Fruit fly (Drosophila melanogaster) whole organism, prepupa: ENCODE measurements around the gene CG14864.
A peak's percentile ranks its signal among the peaks of the same experiment; 100 is the strongest.

Source experiments
- Blimp-1 ChIP-seq: fragments of 200-800 bp; sonication (Bioruptor generic); optimal IDR thresholded peaks from 3 replicates; lab custom pipeline; 2017; ENCODE audit warnings: missing biosample characterization, missing genetic modification characterization, mild to moderate bottlenecking, moderate library complexity, missing genetic modification reagents
- CG10631 ChIP-seq: fragments of 200-800 bp; sonication (Bioruptor generic); optimal IDR thresholded peaks from 2 replicates; lab custom pipeline; 2016; ENCODE audit warnings: missing biosample characterization, missing genetic modification characterization
- CG10669 ChIP-seq: fragments of 200-800 bp; sonication (Bioruptor generic); optimal IDR thresholded peaks from 3 replicates; lab custom pipeline; 2018; ENCODE audit warnings: missing biosample characterization, mild to moderate bottlenecking, missing genetic modification characterization, moderate library complexity
- CG11294 ChIP-seq: fragments of 200-800 bp; sonication (Bioruptor generic); IDR thresholded peaks from 2 replicates; pipeline ENCODE4 v1.3.6; 2022; ENCODE audit warnings: missing biosample characterization, missing genetic modification characterization
- CG1621 ChIP-seq: fragments of 200-800 bp; sonication (Bioruptor generic); optimal IDR thresholded peaks from 3 replicates; lab custom pipeline; 2018; ENCODE audit warnings: missing biosample characterization, mild to moderate bottlenecking, missing genetic modification characterization
- CG16779 ChIP-seq: fragments of 200-800 bp; sonication (Bioruptor generic); optimal IDR thresholded peaks from 3 replicates; lab custom pipeline; 2017; ENCODE audit warnings: missing biosample characterization, mild to moderate bottlenecking, missing genetic modification characterization
- CG3032 ChIP-seq: fragments of 200-800 bp; optimal IDR thresholded peaks from 2 replicates; lab custom pipeline; 2019; ENCODE audit warnings: missing biosample characterization, mild to moderate bottlenecking, missing genetic modification characterization, moderate library complexity
- CG31627 ChIP-seq: fragments of 200-800 bp; sonication (Bioruptor generic); optimal IDR thresholded peaks from 3 replicates; lab custom pipeline; 2016; ENCODE audit warnings: missing biosample characterization, missing genetic modification characterization
- CG32006 ChIP-seq: fragments of 200-800 bp; sonication (Bioruptor generic); optimal IDR thresholded peaks from 3 replicates; lab custom pipeline; 2017; ENCODE audit warnings: missing biosample characterization, mild to moderate bottlenecking, missing genetic modification characterization
- CG34406 ChIP-seq: fragments of 200-800 bp; sonication (Bioruptor generic); optimal IDR thresholded peaks from 3 replicates; lab custom pipeline; 2016; ENCODE audit warnings: missing biosample characterization, missing genetic modification characterization
- CG3919 ChIP-seq: fragments of 200-800 bp; sonication (Bioruptor generic); optimal IDR thresholded peaks from 3 replicates; lab custom pipeline; 2016; ENCODE audit warnings: missing biosample characterization, missing genetic modification characterization
- CG4318 ChIP-seq: fragments of 200-800 bp; sonication (Bioruptor generic); optimal IDR thresholded peaks from 3 replicates; lab custom pipeline; 2017; ENCODE audit warnings: missing biosample characterization, mild to moderate bottlenecking, missing genetic modification characterization
- CG6163 ChIP-seq: fragments of 200-800 bp; sonication (Bioruptor generic); IDR thresholded peaks from 3 replicates; pipeline ENCODE4 v1.3.6; 2022; ENCODE audit warnings: missing biosample characterization, missing genetic modification characterization
- CG6276 ChIP-seq: fragments of 200-800 bp; sonication (Bioruptor generic); optimal IDR thresholded peaks from 2 replicates; lab custom pipeline; 2017; ENCODE audit warnings: missing biosample characterization, mild to moderate bottlenecking, missing genetic modification characterization
- CG6792 ChIP-seq: fragments of 200-800 bp; sonication (Bioruptor generic); optimal IDR thresholded peaks from 3 replicates; lab custom pipeline; 2016; ENCODE audit warnings: missing biosample characterization, missing genetic modification characterization
- CG6808 ChIP-seq: fragments of 200-800 bp; sonication (Bioruptor generic); optimal IDR thresholded peaks from 3 replicates; lab custom pipeline; 2017; ENCODE audit warnings: missing biosample characterization, missing genetic modification characterization, mild to moderate bottlenecking, moderate library complexity, missing genetic modification reagents
- CG7368 ChIP-seq: fragments of 200-800 bp; sonication (Bioruptor generic); optimal IDR thresholded peaks from 3 replicates; lab custom pipeline; 2016; ENCODE audit warnings: missing biosample characterization, missing genetic modification characterization
- CG8119 ChIP-seq: fragments of 200-800 bp; sonication (Bioruptor generic); IDR thresholded peaks from 3 replicates; pipeline ENCODE4 v1.3.6; 2022; ENCODE audit warnings: missing biosample characterization, missing genetic modification characterization
- CG8319 ChIP-seq: fragments of 200-800 bp; sonication (Bioruptor generic); optimal IDR thresholded peaks from 3 replicates; lab custom pipeline; 2016; ENCODE audit warnings: missing biosample characterization, missing genetic modification characterization
- CG8632 ChIP-seq: fragments of 200-800 bp; sonication (Bioruptor generic); optimal IDR thresholded peaks from 3 replicates; lab custom pipeline; 2016; ENCODE audit warnings: missing biosample characterization, missing genetic modification characterization
- CG9139 ChIP-seq: fragments of 200-800 bp; sonication (Bioruptor generic); optimal IDR thresholded peaks from 3 replicates; lab custom pipeline; 2017; ENCODE audit warnings: missing biosample characterization, mild to moderate bottlenecking, missing genetic modification characterization
- Eip75B ChIP-seq: fragments of 200-800 bp; sonication (Bioruptor generic); optimal IDR thresholded peaks from 3 replicates; lab custom pipeline; 2016; ENCODE audit warnings: missing biosample characterization, missing genetic modification characterization
- Eip78C ChIP-seq: fragments of 200-800 bp; sonication (Bioruptor generic); peaks from one replicate; lab custom pipeline; 2016; ENCODE audit warnings: missing biosample characterization, missing genetic modification characterization
- Ets96B ChIP-seq: fragments of 200-800 bp; optimal IDR thresholded peaks from 2 replicates; lab custom pipeline; 2019; ENCODE audit warnings: missing biosample characterization, mild to moderate bottlenecking, missing genetic modification characterization, moderate library complexity
- Gug ChIP-seq: fragments of 200-800 bp; sonication (Bioruptor generic); IDR thresholded peaks from 2 replicates; pipeline ENCODE4 v1.3.6; 2022; ENCODE audit warnings: missing biosample characterization, missing genetic modification characterization
- Hr38 ChIP-seq: sonication (Bioruptor generic); optimal IDR thresholded peaks from 2 replicates; lab custom pipeline; 2016; ENCODE audit warnings: missing biosample characterization, missing genetic modification characterization
- Hr39 ChIP-seq: fragments of 200-800 bp; sonication (Bioruptor generic); optimal IDR thresholded peaks from 2 replicates; lab custom pipeline; 2016; ENCODE audit warnings: missing biosample characterization, missing genetic modification characterization
- OdsH ChIP-seq: fragments of 200-800 bp; sonication (Bioruptor generic); optimal IDR thresholded peaks from 3 replicates; lab custom pipeline; 2016; ENCODE audit warnings: missing biosample characterization, missing genetic modification characterization
- Sox102F ChIP-seq: fragments of 200-800 bp; sonication (Bioruptor generic); optimal IDR thresholded peaks from 2 replicates; lab custom pipeline; 2016; ENCODE audit warnings: missing biosample characterization, mild to moderate bottlenecking, missing genetic modification characterization
- Sox14 ChIP-seq: fragments of 200-800 bp; sonication (Bioruptor generic); optimal IDR thresholded peaks from 3 replicates; lab custom pipeline; 2016; ENCODE audit warnings: missing biosample characterization, missing genetic modification characterization
- Sox15 ChIP-seq: fragments of 200-800 bp; sonication (Bioruptor generic); optimal IDR thresholded peaks from 3 replicates; lab custom pipeline; 2016; ENCODE audit warnings: missing biosample characterization, missing genetic modification characterization
- acj6 ChIP-seq: fragments of 200-800 bp; sonication (Bioruptor generic); optimal IDR thresholded peaks from 3 replicates; lab custom pipeline; 2016; ENCODE audit warnings: missing biosample characterization, missing genetic modification characterization
- dac ChIP-seq: fragments of 200-800 bp; sonication (Bioruptor generic); optimal IDR thresholded peaks from 2 replicates; lab custom pipeline; 2017; ENCODE audit warnings: missing biosample characterization, mild to moderate bottlenecking, missing genetic modification characterization
- eg ChIP-seq: fragments of 200-800 bp; sonication (Bioruptor generic); IDR thresholded peaks from 3 replicates; pipeline ENCODE4 v1.3.6; 2022; ENCODE audit warnings: missing biosample characterization, missing genetic modification characterization
- esn ChIP-seq: fragments of 200-800 bp; sonication (Bioruptor generic); optimal IDR thresholded peaks from 2 replicates; lab custom pipeline; 2016; ENCODE audit warnings: missing biosample characterization, mild to moderate bottlenecking, missing genetic modification characterization, moderate library complexity
- fd59A ChIP-seq: fragments of 200-800 bp; sonication (Bioruptor generic); optimal IDR thresholded peaks from 2 replicates; lab custom pipeline; 2017; ENCODE audit warnings: missing biosample characterization, mild to moderate bottlenecking, missing genetic modification characterization, missing genetic modification reagents
- fkh ChIP-seq: fragments of 200-800 bp; sonication (Bioruptor generic); optimal IDR thresholded peaks from 3 replicates; lab custom pipeline; 2017; ENCODE audit warnings: missing biosample characterization, mild to moderate bottlenecking, missing genetic modification characterization, moderate library complexity
- net ChIP-seq: fragments of 200-800 bp; sonication (Bioruptor generic); optimal IDR thresholded peaks from 3 replicates; lab custom pipeline; 2016; ENCODE audit warnings: missing biosample characterization, missing genetic modification characterization
- pdm3 ChIP-seq: fragments of 200-800 bp; sonication (Bioruptor generic); optimal IDR thresholded peaks from 3 replicates; lab custom pipeline; 2016; ENCODE audit warnings: missing biosample characterization, missing genetic modification characterization
- ss ChIP-seq, 2 experiments: fragments of 200-800 bp; sonication (Bioruptor generic); optimal IDR thresholded peaks; 2 replicates in 1 of 2; 3 replicates in 1 of 2; lab custom pipeline; 2017 to 2018; ENCODE audit warnings: mild to moderate bottlenecking in 2 of 2, missing biosample characterization in 2 of 2, missing genetic modification characterization in 2 of 2, moderate library complexity in 1 of 2
- svp ChIP-seq: fragments of 200-800 bp; sonication (Bioruptor generic); peaks from one replicate; lab custom pipeline; 2016; ENCODE audit warnings: missing biosample characterization, missing genetic modification characterization
- topi ChIP-seq: fragments of 200-800 bp; sonication (Bioruptor generic); optimal IDR thresholded peaks from 3 replicates; lab custom pipeline; 2016; ENCODE audit warnings: missing biosample characterization, missing genetic modification characterization
- vri ChIP-seq: fragments of 200-800 bp; sonication (Bioruptor generic); optimal IDR thresholded peaks from 3 replicates; lab custom pipeline; 2016; ENCODE audit warnings: missing biosample characterization, mild to moderate bottlenecking, missing genetic modification characterization

CG14864 gene

dm6 chr3R:15292241-15293004, 24.1 kb upstream of the CG14864 start:
- TF ChIP-seq vri (GFP tag; lab: Kevin White, UChicago) (peak; percentile 93), Ets96B (tag; lab: Kevin White, UChicago) (no peak), Hr39 (GFP tag; lab: Kevin White, UChicago) (peak; percentile 1), CG11294 (GFP tag; lab: Robert Waterston, UW) (no peak), CG7368 (GFP tag; lab: Kevin White, UChicago) (no peak), CG8319 (GFP tag; lab: Kevin White, UChicago) (no peak), Eip78C (peak; percentile 4)
- TF ChIP-seq, all 60 proteins: peak for 3

dm6 chr3R:15291551-15292223, 23.3 kb upstream of the CG14864 start:
- TF ChIP-seq vri (GFP tag; lab: Kevin White, UChicago): peak; percentile 58
- TF ChIP-seq Ets96B (tag; lab: Kevin White, UChicago): no peak
- no peak for TF ChIP-seq CG6792 (GFP tag; lab: Kevin White, UChicago)
- no peak for TF ChIP-seq CG31627 (GFP tag; lab: Kevin White, UChicago)
- TF ChIP-seq CG7368 (GFP tag; lab: Kevin White, UChicago): no peak
- no peak for TF ChIP-seq pdm3 (GFP tag; lab: Kevin White, UChicago)
- peak; percentile 3 for TF ChIP-seq net (GFP tag; lab: Kevin White, UChicago)
- peak in 1 of 2 experiments; percentile 46 for TF ChIP-seq ss (GFP tag; optimal IDR thresholded peaks at IDR 0.05; lab: Kevin White, UChicago)
- TF ChIP-seq Eip78C: peak; percentile 55
- peak; percentile 24 for TF ChIP-seq fd59A
- no peak for TF ChIP-seq Blimp-1 (GFP tag; lab: Kevin White, UChicago)
- TF ChIP-seq CG4318 (GFP tag; lab: Kevin White, UChicago): no peak
- TF ChIP-seq Sox14 (GFP tag; lab: Kevin White, UChicago): peak; percentile 9
- no peak for TF ChIP-seq Sox15 (GFP tag; lab: Kevin White, UChicago)
- no peak for TF ChIP-seq CG10669 (GFP tag; lab: Kevin White, UChicago)
- no peak for TF ChIP-seq fkh
- TF ChIP-seq CG34406 (GFP tag; lab: Kevin White, UChicago): no peak
- TF ChIP-seq CG9139 (GFP tag; lab: Kevin White, UChicago): peak; percentile 33
- no peak for TF ChIP-seq CG10631 (GFP tag; lab: Kevin White, UChicago)
- TF ChIP-seq Eip75B (GFP tag; lab: Kevin White, UChicago): no peak
- TF ChIP-seq CG16779 (tag; lab: Kevin White, UChicago): no peak
- TF ChIP-seq CG3919 (GFP tag; lab: Kevin White, UChicago): peak; percentile 11
- peak; percentile 69 for TF ChIP-seq svp (GFP tag; lab: Kevin White, UChicago)
- peak; percentile 10 for TF ChIP-seq CG8632
- no peak for TF ChIP-seq topi
- TF ChIP-seq CG8319 (GFP tag; lab: Kevin White, UChicago): no peak
- TF ChIP-seq CG6276 (GFP tag; lab: Kevin White, UChicago): peak; percentile 29
- peak; percentile 53 for TF ChIP-seq CG3032 (tag; lab: Kevin White, UChicago)
- peak; percentile 8 for TF ChIP-seq CG32006 (GFP tag; lab: Kevin White, UChicago)

- no peak for TF ChIP-seq CG6792 (GFP tag; lab: Kevin White, UChicago)
- no peak for TF ChIP-seq OdsH
- TF ChIP-seq CG6163 (GFP tag; lab: Robert Waterston, UW): no peak
- TF ChIP-seq Gug (GFP tag; lab: Robert Waterston, UW): no peak
- TF ChIP-seq CG8319 (GFP tag; lab: Kevin White, UChicago): no peak
- TF ChIP-seq CG3919 (GFP tag; lab: Kevin White, UChicago): peak; percentile 25
- no peak for TF ChIP-seq eg
- no peak for TF ChIP-seq Hr38 (GFP tag; lab: Kevin White, UChicago)
- no peak for TF ChIP-seq CG10669 (GFP tag; lab: Kevin White, UChicago)
- no peak for TF ChIP-seq CG8632
- TF ChIP-seq CG10631 (GFP tag; lab: Kevin White, UChicago): no peak
- TF ChIP-seq fd59A: no peak
- TF ChIP-seq CG1621 (tag; lab: Kevin White, UChicago): peak; percentile 14
- TF ChIP-seq acj6: no peak
- no peak for TF ChIP-seq CG32006 (GFP tag; lab: Kevin White, UChicago)
- TF ChIP-seq esn (GFP tag; lab: Kevin White, UChicago): no peak
- peak; percentile 78 for TF ChIP-seq svp (GFP tag; lab: Kevin White, UChicago)
- peak; percentile 7 for TF ChIP-seq CG9139 (GFP tag; lab: Kevin White, UChicago)
- TF ChIP-seq Sox102F (GFP tag; lab: Kevin White, UChicago): peak; percentile 6
- TF ChIP-seq CG8119: no peak
- no peak for TF ChIP-seq topi
- peak; percentile 51 for TF ChIP-seq vri (GFP tag; lab: Kevin White, UChicago)
- no peak for TF ChIP-seq Hr39 (GFP tag; lab: Kevin White, UChicago)
- TF ChIP-seq dac (GFP tag; lab: Kevin White, UChicago): no peak
- TF ChIP-seq Sox14 (GFP tag; lab: Kevin White, UChicago): peak; percentile 22
- no peak for TF ChIP-seq CG6808 (GFP tag; lab: Kevin White, UChicago)
Measured at dm6 chr3R:15290642-15291118, 22.3 kb upstream of the CG14864 start, which contains the start of gene CG45218. CG45218 (minus strand) TSS chr3R:15290799.
